Fruit fly (Drosophila melanogaster) whole organism, wandering third instar larva: Measurements from ENCODE around the gene CG6225.

Experiments
- Abd-B ChIP-seq: fragments of >200 bp; optimal IDR thresholded peaks from 2 replicates; lab custom pipeline; 2017; ENCODE audit warnings: missing biosample characterization, missing genetic modification characterization
- CG32264 ChIP-seq: fragments of 200-800 bp; sonication (Bioruptor generic); optimal IDR thresholded peaks from 2 replicates; lab custom pipeline; 2016; ENCODE audit warnings: missing biosample characterization, missing genetic modification characterization
- CG9705 ChIP-seq: fragments of 200-800 bp; sonication (Bioruptor generic); optimal IDR thresholded peaks from 2 replicates; lab custom pipeline; 2018; ENCODE audit warnings: missing biosample characterization, mild to moderate bottlenecking, missing genetic modification characterization
- CrebA ChIP-seq: fragments of 200-800 bp; sonication (Bioruptor generic); optimal IDR thresholded peaks from 2 replicates; lab custom pipeline; 2016; ENCODE audit warnings: missing biosample characterization, mild to moderate bottlenecking, missing genetic modification characterization, borderline replicate concordance
- Dfd ChIP-seq: fragments of >200 bp; optimal IDR thresholded peaks from 2 replicates; lab custom pipeline; 2017; ENCODE audit warnings: missing biosample characterization, missing genetic modification characterization
- Dif ChIP-seq: fragments of 200-275, 200-300 bp; sonication (Bioruptor generic); optimal IDR thresholded peaks from 2 replicates; lab custom pipeline; 2018; ENCODE audit warnings: missing biosample characterization, missing genetic modification characterization; ENCODE audit not compliant: partially characterized antibody
- GATAd ChIP-seq: sonication (Bioruptor generic); optimal IDR thresholded peaks from 2 replicates; lab custom pipeline; 2016; ENCODE audit warnings: missing biosample characterization, missing genetic modification characterization
- HLH106 ChIP-seq: fragments of 200-800 bp; optimal IDR thresholded peaks from 3 replicates; lab custom pipeline; 2019; ENCODE audit warnings: missing biosample characterization, mild to moderate bottlenecking, missing genetic modification characterization, moderate library complexity
- Hnf4 ChIP-seq: fragments of 200-800 bp; sonication (Bioruptor generic); optimal IDR thresholded peaks from 2 replicates; lab custom pipeline; 2016; ENCODE audit warnings: missing biosample characterization, mild to moderate bottlenecking, missing genetic modification characterization
- Hr78 ChIP-seq: fragments of >200 bp; optimal IDR thresholded peaks from 2 replicates; lab custom pipeline; 2017; ENCODE audit warnings: missing biosample characterization, missing genetic modification characterization
- Hr83 ChIP-seq: fragments of 200-300 bp; sonication (Bioruptor generic); optimal IDR thresholded peaks from 2 replicates; lab custom pipeline; 2016; ENCODE audit warnings: missing biosample characterization, mild to moderate bottlenecking, missing genetic modification characterization, moderate library complexity; ENCODE audit not compliant: poor library complexity, severe bottlenecking
- Jra ChIP-seq: sonication (Bioruptor generic); optimal IDR thresholded peaks from 2 replicates; lab custom pipeline; 2016; ENCODE audit warnings: missing biosample characterization, missing genetic modification characterization
- Mio ChIP-seq: sonication (Bioruptor generic); optimal IDR thresholded peaks from 2 replicates; lab custom pipeline; 2016; ENCODE audit warnings: missing biosample characterization, missing genetic modification characterization
- Myc ChIP-seq: fragments of >200 bp; optimal IDR thresholded peaks from 2 replicates; lab custom pipeline; 2017
- N ChIP-seq: fragments of >200 bp; optimal IDR thresholded peaks from 2 replicates; lab custom pipeline; 2018; ENCODE audit warnings: missing biosample characterization, missing external identifiers, missing genetic modification characterization
- OdsH ChIP-seq: fragments of 200-800 bp; sonication (Bioruptor generic); optimal IDR thresholded peaks from 2 replicates; lab custom pipeline; 2016; ENCODE audit warnings: missing biosample characterization, mild to moderate bottlenecking, missing genetic modification characterization
- Rel ChIP-seq, 2 experiments: fragments of 200-800 bp; sonication (Bioruptor generic) in 1 of 2; optimal IDR thresholded peaks; 2 replicates in 1 of 2; 3 replicates in 1 of 2; lab custom pipeline; 2016 to 2019; ENCODE audit warnings: mild to moderate bottlenecking in 2 of 2, missing biosample characterization in 2 of 2, missing genetic modification characterization in 2 of 2, moderate library complexity in 1 of 2
- Sp1 ChIP-seq: fragments of 200-800 bp; sonication (Bioruptor generic); optimal IDR thresholded peaks from 3 replicates; lab custom pipeline; 2019; ENCODE audit warnings: missing biosample characterization, mild to moderate bottlenecking, missing genetic modification characterization, moderate library complexity
- Vsx2 ChIP-seq: fragments of 200-300, 225-300 bp; sonication (Bioruptor generic); optimal IDR thresholded peaks from 2 replicates; lab custom pipeline; 2018; ENCODE audit warnings: missing biosample characterization, missing genetic modification characterization; ENCODE audit not compliant: partially characterized antibody
- br ChIP-seq: fragments of 200-800 bp; sonication (Bioruptor generic); optimal IDR thresholded peaks from 2 replicates; lab custom pipeline; 2016; ENCODE audit warnings: missing biosample characterization, missing genetic modification characterization
- brk ChIP-seq: fragments of 200-800 bp; sonication (Bioruptor generic); optimal IDR thresholded peaks from 2 replicates; lab custom pipeline; 2016; ENCODE audit warnings: missing biosample characterization, mild to moderate bottlenecking, missing genetic modification characterization
- dl ChIP-seq, 2 experiments: fragments of 175-275, 200-275 bp in 1 of 2; fragments of 200-275 bp in 1 of 2; sonication (Bioruptor generic); optimal IDR thresholded peaks; lab custom pipeline; 2018; ENCODE audit warnings: mild to moderate bottlenecking in 2 of 2, missing biosample characterization in 2 of 2, missing genetic modification characterization in 2 of 2, moderate library complexity in 2 of 2; ENCODE audit not compliant: partially characterized antibody in 2 of 2, insufficient read depth in 1 of 2
- dmrt93B ChIP-seq: fragments of 200-800 bp; sonication (Bioruptor generic); optimal IDR thresholded peaks from 2 replicates; lab custom pipeline; 2018; ENCODE audit warnings: missing biosample characterization, mild to moderate bottlenecking, missing genetic modification characterization
- dsf ChIP-seq: sonication (Bioruptor generic); optimal IDR thresholded peaks from 2 replicates; lab custom pipeline; 2016; ENCODE audit warnings: missing biosample characterization, missing genetic modification characterization, borderline replicate concordance
- ey ChIP-seq: fragments of 200-800 bp; sonication (Bioruptor generic); optimal IDR thresholded peaks from 2 replicates; lab custom pipeline; 2016; ENCODE audit warnings: missing biosample characterization, missing genetic modification characterization
- foxo ChIP-seq, 2 experiments: fragments of 200-800 bp; sonication (Bioruptor generic); optimal IDR thresholded peaks; 2 replicates in 1 of 2; 3 replicates in 1 of 2; lab custom pipeline; 2016 to 2017; ENCODE audit warnings: missing biosample characterization in 2 of 2, missing genetic modification characterization in 2 of 2
- fru ChIP-seq: fragments of 200-800 bp; sonication (Bioruptor generic); optimal IDR thresholded peaks from 3 replicates; lab custom pipeline; 2016; ENCODE audit warnings: missing biosample characterization, mild to moderate bottlenecking, missing genetic modification characterization
- h ChIP-seq: fragments of 200-800 bp; sonication (Bioruptor generic); optimal IDR thresholded peaks from 3 replicates; lab custom pipeline; 2016; ENCODE audit warnings: missing biosample characterization, mild to moderate bottlenecking, missing genetic modification characterization
- jim ChIP-seq: fragments of 175-275, 200-325 bp; sonication (Bioruptor generic); optimal IDR thresholded peaks from 2 replicates; lab custom pipeline; 2016; ENCODE audit warnings: missing biosample characterization, mild to moderate bottlenecking, missing genetic modification characterization
- lola ChIP-seq: fragments of >200 bp; optimal IDR thresholded peaks from 2 replicates; lab custom pipeline; 2017; ENCODE audit warnings: missing biosample characterization, missing genetic modification characterization
- pan ChIP-seq: fragments of >200 bp; optimal IDR thresholded peaks from 2 replicates; lab custom pipeline; 2017
- psq ChIP-seq: fragments of 200-800 bp; sonication (Bioruptor generic); optimal IDR thresholded peaks from 3 replicates; lab custom pipeline; 2017; ENCODE audit warnings: missing biosample characterization, mild to moderate bottlenecking, missing genetic modification characterization, moderate library complexity
- rgr ChIP-seq: fragments of 200-800 bp; sonication (Bioruptor generic); optimal IDR thresholded peaks from 3 replicates; lab custom pipeline; 2016; ENCODE audit warnings: missing biosample characterization, mild to moderate bottlenecking, missing genetic modification characterization
- sage ChIP-seq: fragments of 200-800 bp; sonication (Bioruptor generic); optimal IDR thresholded peaks from 2 replicates; lab custom pipeline; 2016; ENCODE audit warnings: missing biosample characterization, mild to moderate bottlenecking, missing genetic modification characterization
- sv ChIP-seq: fragments of 200-800 bp; sonication (Bioruptor generic); optimal IDR thresholded peaks from 3 replicates; lab custom pipeline; 2016; ENCODE audit warnings: missing biosample characterization, missing genetic modification characterization
- tai ChIP-seq: sonication (Bioruptor generic); optimal IDR thresholded peaks from 2 replicates; lab custom pipeline; 2016; ENCODE audit warnings: missing biosample characterization, missing genetic modification characterization
- usp ChIP-seq: fragments of >200 bp; optimal IDR thresholded peaks from 2 replicates; lab custom pipeline; 2017; ENCODE audit warnings: missing biosample characterization, missing genetic modification characterization
- woc ChIP-seq: sonication (Bioruptor generic); optimal IDR thresholded peaks from 2 replicates; lab custom pipeline; 2016; ENCODE audit warnings: missing biosample characterization, mild to moderate bottlenecking, missing genetic modification characterization

Gene CG6225

dm6 chr3R:12627691-12628148 is 26.7 kb upstream of the CG6225 start, which contains the start of the genes Vha55 and Snx3:
Gene Vha55 (minus strand): TSS chr3R:12627829.
Gene Snx3 (plus strand): TSS chr3R:12628031.
- no peak for TF ChIP-seq Mio (GFP tag; lab: Kevin White, UChicago)
- TF ChIP-seq Dfd (GFP tag; lab: Kevin White, UChicago), result no peak
- TF ChIP-seq CG32264 (GFP tag; lab: Kevin White, UChicago), result no peak
- peak; percentile 84 for TF ChIP-seq Jra (GFP tag; lab: Kevin White, UChicago)
- no peak for TF ChIP-seq sage (GFP tag; lab: Kevin White, UChicago)
- peak; percentile 56 for TF ChIP-seq br (GFP tag; lab: Kevin White, UChicago)
- peak; percentile 55 for TF ChIP-seq ey (GFP tag; lab: Kevin White, UChicago)
- no peak for TF ChIP-seq brk (GFP tag; lab: Kevin White, UChicago)
- TF ChIP-seq HLH106 (tag; lab: Kevin White, UChicago), result peak; percentile 73
- TF ChIP-seq psq, result no peak
- no peak for TF ChIP-seq CrebA (GFP tag; lab: Kevin White, UChicago)
- no peak for TF ChIP-seq usp
- TF ChIP-seq Hr83 (GFP tag; lab: Kevin White, UChicago), result peak; percentile 96
- TF ChIP-seq Myc, result peak; percentile 75
- TF ChIP-seq GATAd (GFP tag; lab: Kevin White, UChicago), result no peak
- TF ChIP-seq woc, result peak; percentile 3
- no peak for TF ChIP-seq pan (lab: Kevin White, UChicago)
- peak; percentile 31 for TF ChIP-seq fru (GFP tag; lab: Kevin White, UChicago)
- peak; percentile 33 for TF ChIP-seq CG9705 (GFP tag; lab: Kevin White, UChicago)
- TF ChIP-seq jim (GFP tag; lab: Kevin White, UChicago), result peak; percentile 53
- TF ChIP-seq Sp1 (GFP tag; lab: Kevin White, UChicago), result peak; percentile 25
- TF ChIP-seq rgr (GFP tag; lab: Kevin White, UChicago), result peak; percentile 79
- no peak for TF ChIP-seq Rel (GFP tag; optimal IDR thresholded peaks at IDR 0.05; lab: Kevin White, UChicago)
- peak; percentile 66 for TF ChIP-seq Rel (tag; optimal IDR thresholded peaks at IDR 0.05; lab: Kevin White, UChicago)
- no peak for TF ChIP-seq Abd-B (GFP tag; lab: Kevin White, UChicago)
- peak; percentile 78 for TF ChIP-seq h (GFP tag; lab: Kevin White, UChicago)
- peak; percentile 37 for TF ChIP-seq dmrt93B
- no peak for TF ChIP-seq tai
- no peak for TF ChIP-seq lola (GFP tag; lab: Kevin White, UChicago)
- no peak for TF ChIP-seq Hr78
- no peak for TF ChIP-seq dl (GFP tag; optimal IDR thresholded peaks at IDR 0.05; lab: Kevin White, UChicago; ENCODE audit: insufficient read depth in 1 of 2, partially characterized antibody in 2 of 2)
- peak; percentile 76 for TF ChIP-seq sv (GFP tag; lab: Kevin White, UChicago)
- no peak for TF ChIP-seq Vsx2
- TF ChIP-seq N, result no peak
- peak; percentile 13 for TF ChIP-seq OdsH (GFP tag; lab: Kevin White, UChicago)
- TF ChIP-seq Hnf4, result peak; percentile 87
- no peak for TF ChIP-seq dsf (GFP tag; lab: Kevin White, UChicago)
- TF ChIP-seq foxo (GFP tag; optimal IDR thresholded peaks at IDR 0.05; lab: Kevin White, UChicago), result peak in 1 of 2 experiments; percentile 84
- no peak for TF ChIP-seq Dif
- TF ChIP-seq, all 38 proteins: peak for 19

DNA sequence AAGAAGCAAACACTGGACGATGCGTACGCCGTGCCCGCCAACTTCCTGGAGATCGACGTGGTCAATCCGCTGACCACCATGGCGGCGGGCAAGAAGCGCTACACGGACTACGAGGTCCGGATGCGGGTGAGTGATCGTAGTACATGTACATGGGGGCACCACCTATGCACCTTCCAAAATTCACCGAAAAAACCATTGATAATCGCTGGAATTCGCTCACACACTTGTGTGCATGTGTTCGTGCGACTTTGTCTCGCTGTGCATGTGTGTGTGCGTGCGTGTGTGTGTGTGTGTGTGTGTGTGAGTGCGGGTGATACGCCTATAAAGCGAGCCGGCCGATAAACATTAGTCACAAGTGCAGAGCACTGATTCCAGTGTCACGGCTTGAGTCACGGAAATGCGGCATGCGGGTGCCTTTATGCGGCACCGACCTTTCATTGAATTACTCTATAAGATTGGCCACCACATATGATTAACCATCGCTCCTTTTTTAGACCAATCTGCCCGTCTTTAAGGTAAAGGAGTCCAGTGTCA is 25.9 kb upstream of the CG6225 start:
- TF ChIP-seq Jra (GFP tag; lab: Kevin White, UChicago) (peak; percentile 22), Rel (GFP tag; optimal IDR thresholded peaks at IDR 0.05; lab: Kevin White, UChicago) (no peak), Rel (tag; optimal IDR thresholded peaks at IDR 0.05; lab: Kevin White, UChicago) (peak; percentile 89), lola (GFP tag; lab: Kevin White, UChicago) (no peak), GATAd (GFP tag; lab: Kevin White, UChicago) (no peak), woc (no peak), Abd-B (GFP tag; lab: Kevin White, UChicago) (peak; percentile 23)
